Fruit fly (Drosophila melanogaster): Measurements from ENCODE around the gene boss.

The boss gene

DNA sequence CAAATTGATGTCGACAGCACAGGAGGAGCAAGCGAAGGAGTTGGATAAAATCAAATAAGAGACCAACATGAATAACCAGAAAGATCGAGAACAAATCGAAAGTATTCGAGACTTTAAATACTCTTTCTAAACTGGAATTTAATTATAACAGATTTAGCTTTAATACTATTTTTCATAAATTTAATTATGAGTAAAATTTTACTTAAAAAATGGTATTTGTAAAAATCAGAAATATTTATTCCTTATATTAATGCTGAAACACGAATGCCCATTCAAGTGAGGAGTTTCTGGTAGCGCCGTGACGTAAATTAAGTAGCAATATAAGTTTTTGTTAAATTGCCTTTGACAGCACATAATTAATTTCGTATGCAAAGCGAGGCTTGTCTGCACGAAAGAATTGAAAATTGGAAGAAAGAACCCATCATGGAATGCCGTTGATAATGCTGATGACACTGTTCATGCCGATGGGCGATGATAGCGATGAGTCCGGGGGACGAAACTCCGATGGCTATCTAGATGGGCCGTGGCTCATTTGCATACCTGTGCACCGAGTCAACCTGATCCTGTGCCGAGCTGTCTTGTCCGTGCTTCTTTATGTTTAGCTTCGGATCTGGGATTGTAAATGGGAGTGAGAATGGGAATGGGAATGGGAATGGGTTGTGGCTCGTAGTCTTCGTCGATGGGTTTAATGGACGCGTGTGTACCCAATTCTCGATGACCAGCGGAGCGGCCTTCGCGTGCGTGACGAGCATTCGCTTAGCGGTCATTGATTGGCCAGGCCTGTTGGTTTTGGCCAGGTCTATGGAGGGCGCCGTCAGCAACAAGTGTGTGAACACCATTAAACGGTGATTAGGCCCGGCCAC, 51.2 kb downstream of the boss start (continued):
- no peak for TF ChIP-seq sna (GFP tag; IDR thresholded peaks at IDR 0.05; ENCODE audit: partially characterized antibody)
- no peak for TF ChIP-seq croc (GFP tag; conservative IDR thresholded peaks at IDR 0.05)
- no peak for TF ChIP-seq Side (GFP tag; optimal IDR thresholded peaks at IDR 0.05)
- no peak for TF ChIP-seq Fer1 (GFP tag; optimal IDR thresholded peaks at IDR 0.05)
- TF ChIP-seq ase (GFP tag; IDR thresholded peaks at IDR 0.05), result no peak
- TF ChIP-seq wor (GFP tag; IDR thresholded peaks at IDR 0.05), result no peak
- peak; percentile 67 for TF ChIP-seq CG6689 (GFP tag; IDR thresholded peaks at IDR 0.05)
- TF ChIP-seq sqz (GFP tag; optimal IDR thresholded peaks at IDR 0.05), result no peak
- peak; percentile 86 for TF ChIP-seq CG2712 (tag; optimal IDR thresholded peaks at IDR 0.05)
- no peak for TF ChIP-seq Sry-β (GFP tag; optimal IDR thresholded peaks at IDR 0.05)
- no peak for TF ChIP-seq bowl (GFP tag; IDR thresholded peaks at IDR 0.05)
- no peak for TF ChIP-seq CG8089 (GFP tag; optimal IDR thresholded peaks at IDR 0.05)
- peak; percentile 57 for TF ChIP-seq twi (tag; optimal IDR thresholded peaks at IDR 0.05)
- TF ChIP-seq klu (GFP tag; IDR thresholded peaks at IDR 0.05), result no peak
- no peak for TF ChIP-seq gfzf (GFP tag; optimal IDR thresholded peaks at IDR 0.05)
- no peak for TF ChIP-seq Jarid2 (GFP tag; optimal IDR thresholded peaks at IDR 0.05)
- no peak for TF ChIP-seq maf-S (GFP tag; optimal IDR thresholded peaks at IDR 0.05)
- TF ChIP-seq CG14050 (GFP tag; IDR thresholded peaks at IDR 0.05), result no peak
- TF ChIP-seq mirr (GFP tag; optimal IDR thresholded peaks at IDR 0.05), result no peak
- TF ChIP-seq CG31224 (GFP tag; IDR thresholded peaks at IDR 0.05), result no peak
- peak; percentile 23; the same call in 1 of the 2 replicates for TF ChIP-seq CG32532 (GFP tag; IDR thresholded peaks at IDR 0.05)

DNA sequence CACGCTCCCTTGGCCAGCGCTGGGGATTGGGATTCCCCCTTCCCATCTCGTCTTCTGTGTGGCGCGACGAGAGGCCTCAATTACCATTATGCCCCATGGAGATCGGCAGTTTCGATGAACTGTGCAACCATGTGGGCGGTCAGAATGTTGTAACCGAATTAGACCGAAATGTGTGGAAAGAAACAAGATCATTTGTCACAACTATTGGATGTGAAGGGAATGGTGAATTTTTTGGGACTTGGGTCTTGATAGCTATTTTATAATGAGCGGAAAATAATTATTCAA, 51.8 kb downstream of the boss start:
- TF ChIP-seq scrt (GFP tag; optimal IDR thresholded peaks at IDR 0.05) (no peak), Hand (GFP tag; optimal IDR thresholded peaks at IDR 0.05) (no peak), CG3726 (GFP tag; IDR thresholded peaks at IDR 0.05) (no peak), Pdp1 (GFP tag; optimal IDR thresholded peaks at IDR 0.05) (peak in 1 of 2 experiments; percentile 23), Nf-YB (GFP tag; optimal IDR thresholded peaks at IDR 0.05) (no peak), chinmo (GFP tag; IDR thresholded peaks at IDR 0.05; ENCODE audit: partially characterized antibody) (no peak), fd102C (GFP tag; optimal IDR thresholded peaks at IDR 0.05) (no peak), CG7745 (tag; optimal IDR thresholded peaks at IDR 0.05) (no peak), CG17568 (GFP tag; optimal IDR thresholded peaks at IDR 0.05) (no peak), caup (GFP tag; optimal IDR thresholded peaks at IDR 0.05; ENCODE audit: severe bottlenecking) (no peak), z (GFP tag; IDR thresholded peaks at IDR 0.05) (no peak), CG17359 (tag; optimal IDR thresholded peaks at IDR 0.05) (no peak), Mad (GFP tag; optimal IDR thresholded peaks at IDR 0.05) (no peak), CTCF (GFP tag; optimal IDR thresholded peaks at IDR 0.05) (no peak), Bgb (GFP tag; IDR thresholded peaks at IDR 0.05; ENCODE audit: partially characterized antibody) (no peak), gsb-n (tag; optimal IDR thresholded peaks at IDR 0.05) (no peak), CG7372 (GFP tag; IDR thresholded peaks at IDR 0.05) (no peak), HLHmδ (GFP tag; optimal IDR thresholded peaks at IDR 0.05) (peak; percentile 91), stwl (tag; optimal IDR thresholded peaks at IDR 0.05) (no peak), CG9932 (GFP tag; IDR thresholded peaks at IDR 0.05) (no peak), sna (GFP tag; IDR thresholded peaks at IDR 0.05; ENCODE audit: partially characterized antibody) (no peak), dan (GFP tag; IDR thresholded peaks at IDR 0.05) (no peak), Nf-YA (GFP tag; IDR thresholded peaks at IDR 0.05) (no peak), pan (optimal IDR thresholded peaks at IDR 0.05) (no peak), pan (GFP tag; optimal IDR thresholded peaks at IDR 0.05 in 1 of 2, IDR thresholded peaks at IDR 0.05 in 1 of 2) (peak in 1 of 2 experiments; percentile 27), Atf-2 (GFP tag; optimal IDR thresholded peaks at IDR 0.05) (no peak), sisA (GFP tag; IDR thresholded peaks at IDR 0.05) (no peak), bowl (GFP tag; IDR thresholded peaks at IDR 0.05) (no peak), CG8478 (optimal IDR thresholded peaks at IDR 0.05) (no peak), sr (GFP tag; IDR thresholded peaks at IDR 0.05) (peak; percentile 74; the same call in 2 of the 3 replicates), ab (GFP tag; optimal IDR thresholded peaks at IDR 0.05) (no peak), Hr51 (GFP tag; optimal IDR thresholded peaks at IDR 0.05) (no peak)
